Worm (Caenorhabditis elegans) whole organism, late embryonic: Measurements from ENCODE around the gene srh-185.

Experiments used
- C08G9.2 ChIP-seq: sonication (generic microtip); optimal IDR thresholded peaks from 2 replicates; lab custom pipeline; 2016; ENCODE audit warnings: mild to moderate bottlenecking, missing genetic modification characterization, moderate library complexity, missing compliant biosample characterization
- K02D7.2 ChIP-seq: sonication (generic microtip); optimal IDR thresholded peaks from 2 replicates; lab custom pipeline; 2017; ENCODE audit warnings: mild to moderate bottlenecking, missing genetic modification characterization, missing compliant biosample characterization
- ama-1 ChIP-seq: fragments of 150-350 bp; optimal IDR thresholded peaks from 2 replicates; lab custom pipeline; 2014
- ceh-18 ChIP-seq: sonication (generic microtip); optimal IDR thresholded peaks from 2 replicates; lab custom pipeline; 2016; ENCODE audit warnings: missing genetic modification characterization, missing compliant biosample characterization
- ceh-24 ChIP-seq: sonication (generic microtip); optimal IDR thresholded peaks from 2 replicates; lab custom pipeline; 2016; ENCODE audit warnings: mild to moderate bottlenecking, missing genetic modification characterization, missing compliant biosample characterization
- che-1 ChIP-seq: sonication (generic microtip); optimal IDR thresholded peaks from 2 replicates; lab custom pipeline; 2016; ENCODE audit warnings: mild to moderate bottlenecking, missing genetic modification characterization, missing compliant biosample characterization
- fkh-6 ChIP-seq: sonication (generic microtip); optimal IDR thresholded peaks from 2 replicates; lab custom pipeline; 2016; ENCODE audit warnings: missing genetic modification characterization, missing compliant biosample characterization
- hlh-30 ChIP-seq: sonication (generic microtip); optimal IDR thresholded peaks from 2 replicates; lab custom pipeline; 2017; ENCODE audit warnings: antibody characterized with exemption, missing genetic modification characterization, missing compliant biosample characterization; ENCODE audit not compliant: insufficient read depth
- lim-6 ChIP-seq: sonication (generic microtip); optimal IDR thresholded peaks from 2 replicates; lab custom pipeline; 2016; ENCODE audit warnings: missing genetic modification characterization, missing compliant biosample characterization
- nhr-11 ChIP-seq: fragments of 150-350 bp; optimal IDR thresholded peaks from 2 replicates; lab custom pipeline; 2014; ENCODE audit warnings: missing biosample characterization, missing genetic modification characterization
- pag-3 ChIP-seq: sonication (generic microtip); optimal IDR thresholded peaks from 2 replicates; lab custom pipeline; 2016; ENCODE audit warnings: missing compliant biosample characterization, missing genetic modification characterization, borderline replicate concordance
- rnt-1 ChIP-seq: sonication (generic microtip); optimal IDR thresholded peaks from 2 replicates; lab custom pipeline; 2016; ENCODE audit warnings: missing genetic modification characterization, missing compliant biosample characterization
- unc-3 ChIP-seq, 2 experiments: fragments of 200-800 bp in 1 of 2; sonication (Bioruptor generic) in 1 of 2; sonication (generic microtip) in 1 of 2; conservative IDR thresholded peaks in 1 of 2; optimal IDR thresholded peaks in 1 of 2; 2 replicates each; pipeline versions ENCODE4 v1.3.6 to Lab custom; 2016 to 2022; ENCODE audit warnings: missing compliant biosample characterization in 2 of 2, missing genetic modification characterization in 2 of 2, missing genetic modification reagents in 1 of 2

DNA sequence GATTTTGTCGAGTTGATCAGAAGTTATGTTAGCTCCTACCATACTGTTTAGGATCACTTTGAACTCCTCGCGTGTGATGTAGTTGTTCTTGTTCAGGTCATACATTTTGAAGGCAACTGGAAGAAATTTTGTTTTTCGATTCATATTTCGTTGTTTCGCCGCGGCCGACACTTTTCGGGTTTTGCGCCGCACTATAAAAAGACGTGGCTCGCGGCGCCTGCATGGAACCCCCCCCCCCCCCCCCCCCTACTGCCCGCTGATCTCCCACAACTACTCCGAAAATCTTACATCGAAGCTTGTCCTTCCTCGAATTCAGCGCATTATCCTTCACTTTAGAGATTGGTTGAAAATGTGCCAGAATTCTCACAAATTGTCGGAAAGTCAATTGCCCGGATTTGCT, 28.0 kb upstream of the srh-185 start:
- no peak for TF ChIP-seq hlh-30 (tag; lab: Kevin White, UChicago)
- no peak for TF ChIP-seq fkh-6 (tag; lab: Kevin White, UChicago)
- no peak for TF ChIP-seq lim-6 (tag; lab: Kevin White, UChicago)
- TF ChIP-seq ama-1, result no peak
- TF ChIP-seq pag-3, result no peak
- no peak for TF ChIP-seq nhr-11 (tag; lab: Kevin White, UChicago)
- TF ChIP-seq unc-3 (GFP tag; conservative IDR thresholded peaks at IDR 0.05; lab: Robert Waterston, UW), result no peak
- no peak for TF ChIP-seq unc-3 (tag; optimal IDR thresholded peaks at IDR 0.05; lab: Kevin White, UChicago)
- TF ChIP-seq C08G9.2, result no peak
- no peak for TF ChIP-seq ceh-18 (tag; lab: Kevin White, UChicago)
- no peak for TF ChIP-seq K02D7.2 (tag; lab: Kevin White, UChicago)
- TF ChIP-seq ceh-24, result no peak
- no peak for TF ChIP-seq rnt-1 (tag; lab: Kevin White, UChicago)
- no peak for TF ChIP-seq che-1 (tag; lab: Kevin White, UChicago)
